Fruit fly (Drosophila melanogaster): ENCODE data around the gene Dpck.

Dpck gene

dm6 chr3R:7067092-7067491, 14.9 kb upstream of the Dpck start, which contains the start of the genes CG1105 and CG1965 (continued):
- peak; percentile 82 for TF ChIP-seq run (tag; optimal IDR thresholded peaks at IDR 0.05)
- peak; percentile 94 for TF ChIP-seq CG13624 (GFP tag; optimal IDR thresholded peaks at IDR 0.05)
- peak; percentile 86 for TF ChIP-seq Fer1 (GFP tag; optimal IDR thresholded peaks at IDR 0.05)
- peak; percentile 95 for TF ChIP-seq jumu (GFP tag; optimal IDR thresholded peaks at IDR 0.05)
- TF ChIP-seq CG8089 (GFP tag; optimal IDR thresholded peaks at IDR 0.05): peak; percentile 88
- peak; percentile 65 for TF ChIP-seq CG8281 (tag; optimal IDR thresholded peaks at IDR 0.05)
- peak; percentile 100 for TF ChIP-seq CG13287 (GFP tag; IDR thresholded peaks at IDR 0.05; ENCODE audit: partially characterized antibody)
- TF ChIP-seq pho (GFP tag; optimal IDR thresholded peaks at IDR 0.05): peak; percentile 95
- TF ChIP-seq Spps (tag; optimal IDR thresholded peaks at IDR 0.05): peak; percentile 87
- no peak for TF ChIP-seq CG5180 (GFP tag; optimal IDR thresholded peaks at IDR 0.05)
- TF ChIP-seq CG15601 (tag; optimal IDR thresholded peaks at IDR 0.05): peak; percentile 89
- TF ChIP-seq tin (GFP tag; optimal IDR thresholded peaks at IDR 0.05): peak; percentile 97
- no peak for TF ChIP-seq pfk (GFP tag; optimal IDR thresholded peaks at IDR 0.05)
- TF ChIP-seq gfzf (GFP tag; optimal IDR thresholded peaks at IDR 0.05): peak; percentile 58
- peak; percentile 74 for TF ChIP-seq CG43689 (GFP tag; IDR thresholded peaks at IDR 0.05)
- peak; percentile 79 for TF ChIP-seq ro (GFP tag; IDR thresholded peaks at IDR 0.05)
- TF ChIP-seq zfh1 (GFP tag; IDR thresholded peaks at IDR 0.05): peak; percentile 95
- peak; percentile 88 for TF ChIP-seq Atf3 (GFP tag; optimal IDR thresholded peaks at IDR 0.05)
- peak; percentile 96 for TF ChIP-seq vfl (GFP tag; optimal IDR thresholded peaks at IDR 0.05)
- TF ChIP-seq Xrp1 (GFP tag; IDR thresholded peaks at IDR 0.05): peak; percentile 94
- peak; percentile 97 for TF ChIP-seq CG12391 (tag; optimal IDR thresholded peaks at IDR 0.05)
- TF ChIP-seq CG33557 (GFP tag; optimal IDR thresholded peaks at IDR 0.05): peak; percentile 86
- peak; percentile 58 for TF ChIP-seq CG4360 (GFP tag; IDR thresholded peaks at IDR 0.05)
- peak; percentile 98 for TF ChIP-seq lilli (GFP tag; optimal IDR thresholded peaks at IDR 0.05)
- peak; percentile 91 for TF ChIP-seq Oaz (GFP tag; IDR thresholded peaks at IDR 0.05)
- TF ChIP-seq CG14860 (GFP tag; IDR thresholded peaks at IDR 0.05; ENCODE audit: partially characterized antibody): peak; percentile 99
- peak; percentile 92 for TF ChIP-seq CG4820 (GFP tag; optimal IDR thresholded peaks at IDR 0.05)
- no peak for TF ChIP-seq CG1832 (GFP tag; optimal IDR thresholded peaks at IDR 0.05)
- peak; percentile 33 for TF ChIP-seq CG7745 (tag; optimal IDR thresholded peaks at IDR 0.05)
- peak; percentile 92 for TF ChIP-seq Dad (GFP tag; optimal IDR thresholded peaks at IDR 0.05)
- peak; percentile 97 for TF ChIP-seq Mad (GFP tag; optimal IDR thresholded peaks at IDR 0.05)
- TF ChIP-seq CG3065 (GFP tag; optimal IDR thresholded peaks at IDR 0.05): peak; percentile 84
- no peak for TF ChIP-seq br (optimal IDR thresholded peaks at IDR 0.05)
- peak; percentile 91 for TF ChIP-seq pzg (GFP tag; optimal IDR thresholded peaks at IDR 0.05)
- peak; percentile 95 for TF ChIP-seq CG1647 (GFP tag; optimal IDR thresholded peaks at IDR 0.05)
- TF ChIP-seq Jarid2 (GFP tag; optimal IDR thresholded peaks at IDR 0.05): peak; percentile 72
- TF ChIP-seq Atf-2 (GFP tag; optimal IDR thresholded peaks at IDR 0.05): peak; percentile 89
- TF ChIP-seq Bdp1 (GFP tag; optimal IDR thresholded peaks at IDR 0.05): peak; percentile 85
- peak; percentile 82 for TF ChIP-seq crc (GFP tag; optimal IDR thresholded peaks at IDR 0.05)
- TF ChIP-seq Ets65A (GFP tag): peak; percentile 99
- peak; percentile 88 for TF ChIP-seq Meics (GFP tag; optimal IDR thresholded peaks at IDR 0.05)
- peak; percentile 81 for TF ChIP-seq CG34376 (GFP tag; optimal IDR thresholded peaks at IDR 0.05)
- TF ChIP-seq Sry-δ (GFP tag; optimal IDR thresholded peaks at IDR 0.05): peak; percentile 100
- TF ChIP-seq Blimp-1 (GFP tag; optimal IDR thresholded peaks at IDR 0.05): peak; percentile 90
- peak; percentile 93 for TF ChIP-seq CHES-1-like (GFP tag; optimal IDR thresholded peaks at IDR 0.05)
- peak; percentile 77 for TF ChIP-seq scrt (GFP tag; optimal IDR thresholded peaks at IDR 0.05)
- TF ChIP-seq tgo (GFP tag; IDR thresholded peaks at IDR 0.05): peak; percentile 93
- peak; percentile 83 for TF ChIP-seq gsb (GFP tag; IDR thresholded peaks at IDR 0.05)
- no peak for TF ChIP-seq corto (GFP tag; optimal IDR thresholded peaks at IDR 0.05)
- no peak for TF ChIP-seq prd (optimal IDR thresholded peaks at IDR 0.05)
- TF ChIP-seq prd (GFP tag; IDR thresholded peaks at IDR 0.05): peak; percentile 97
- peak; percentile 76 for TF ChIP-seq Neu2 (GFP tag; optimal IDR thresholded peaks at IDR 0.05; ENCODE audit: borderline replicate concordance)

All from whole organism, embryonic.